Fruit fly (Drosophila melanogaster) whole organism, embryonic: ENCODE results near the gene obst-B.
A peak's percentile ranks its signal among the peaks of the same experiment; 100 is the strongest.

Experiments used
- Abd-B ChIP-seq: fragments of 200-800 bp; sonication (Bioruptor generic); optimal IDR thresholded peaks from 2 replicates; lab custom pipeline; 2018; ENCODE audit warnings: missing biosample characterization, mild to moderate bottlenecking, missing genetic modification characterization, moderate library complexity
- Bgb ChIP-seq: fragments of 200-800 bp; sonication (Bioruptor generic); IDR thresholded peaks from 2 replicates; pipeline ENCODE4 v1.3.6; 2022; ENCODE audit warnings: missing biosample characterization, missing genetic modification characterization; ENCODE audit not compliant: partially characterized antibody
- C15 ChIP-seq: fragments of 200-800 bp; sonication (Bioruptor generic); IDR thresholded peaks from 3 replicates; pipeline ENCODE4 v1.3.6; 2022; ENCODE audit warnings: missing biosample characterization, missing genetic modification characterization
- CG11695 ChIP-seq: fragments of 200-800 bp; sonication (Bioruptor generic); IDR thresholded peaks from 3 replicates; pipeline ENCODE4 v1.3.6; 2022; ENCODE audit warnings: missing biosample characterization, missing genetic modification characterization
- CG12391 ChIP-seq: fragments of 200-800 bp; sonication (Bioruptor generic); optimal IDR thresholded peaks from 3 replicates; lab custom pipeline; 2018; ENCODE audit warnings: missing biosample characterization, mild to moderate bottlenecking, missing genetic modification characterization, moderate library complexity
- CG12744 ChIP-seq: fragments of 200-800 bp; sonication (Bioruptor generic); optimal IDR thresholded peaks from 2 replicates; lab custom pipeline; 2016; ENCODE audit warnings: missing biosample characterization, missing genetic modification characterization
- CG15514 ChIP-seq: fragments of 200-800 bp; sonication (Bioruptor generic); optimal IDR thresholded peaks from 3 replicates; lab custom pipeline; 2017; ENCODE audit warnings: missing biosample characterization, missing genetic modification characterization, mild to moderate bottlenecking, moderate library complexity, missing genetic modification reagents
- CG17829 ChIP-seq: fragments of 200-800 bp; optimal IDR thresholded peaks from 2 replicates; lab custom pipeline; 2019; ENCODE audit warnings: missing biosample characterization, mild to moderate bottlenecking, missing genetic modification characterization, moderate library complexity
- CG17912 ChIP-seq: fragments of 200-800 bp; sonication (Bioruptor generic); optimal IDR thresholded peaks from 2 replicates; lab custom pipeline; 2018; ENCODE audit warnings: missing biosample characterization, mild to moderate bottlenecking, missing genetic modification characterization
- CG18262 ChIP-seq: fragments of 200-800 bp; optimal IDR thresholded peaks from 3 replicates; lab custom pipeline; 2019; ENCODE audit warnings: missing biosample characterization, mild to moderate bottlenecking, missing genetic modification characterization, moderate library complexity
- CG30020 ChIP-seq: fragments of 200-800 bp; optimal IDR thresholded peaks from 2 replicates; lab custom pipeline; 2019; ENCODE audit warnings: missing biosample characterization, mild to moderate bottlenecking, missing genetic modification characterization, moderate library complexity
- CG3995 ChIP-seq: fragments of 200-800 bp; sonication (Bioruptor generic); optimal IDR thresholded peaks from 3 replicates; lab custom pipeline; 2016; ENCODE audit warnings: missing biosample characterization, missing genetic modification characterization
- CG4617 ChIP-seq: fragments of 200-800 bp; sonication (Bioruptor generic); optimal IDR thresholded peaks from 3 replicates; lab custom pipeline; 2016; ENCODE audit warnings: missing biosample characterization, missing genetic modification characterization, borderline replicate concordance
- CG6791 ChIP-seq: fragments of 200-800 bp; sonication (Bioruptor generic); IDR thresholded peaks from 3 replicates; pipeline ENCODE4 v1.3.6; 2022; ENCODE audit warnings: missing biosample characterization, missing genetic modification characterization; ENCODE audit not compliant: partially characterized antibody
- CG8290 ChIP-seq, 3 experiments: fragments of 200-800 bp; sonication (Bioruptor generic); optimal IDR thresholded peaks; 2 replicates each; lab custom pipeline; 2016 to 2019; ENCODE audit warnings: missing biosample characterization in 3 of 3, missing genetic modification characterization in 3 of 3, mild to moderate bottlenecking in 2 of 3, moderate library complexity in 1 of 3
- CG8924 ChIP-seq: fragments of 200-800 bp; optimal IDR thresholded peaks from 3 replicates; lab custom pipeline; 2019; ENCODE audit warnings: missing biosample characterization, mild to moderate bottlenecking, missing genetic modification characterization, moderate library complexity
- CG9437 ChIP-seq: fragments of 200-800 bp; sonication (Bioruptor generic); optimal IDR thresholded peaks from 2 replicates; lab custom pipeline; 2018; ENCODE audit warnings: missing biosample characterization, mild to moderate bottlenecking, missing genetic modification characterization
- CG9609 ChIP-seq: fragments of 200-800 bp; sonication (Bioruptor generic); optimal IDR thresholded peaks from 3 replicates; lab custom pipeline; 2016; ENCODE audit warnings: missing biosample characterization, missing genetic modification characterization
- CG9797 ChIP-seq: fragments of 200-800 bp; sonication (Bioruptor generic); optimal IDR thresholded peaks from 3 replicates; lab custom pipeline; 2018; ENCODE audit warnings: missing biosample characterization, mild to moderate bottlenecking, missing genetic modification characterization
- CTCF ChIP-seq: fragments of 200-800 bp; sonication (Bioruptor generic); optimal IDR thresholded peaks from 2 replicates; lab custom pipeline; 2017; ENCODE audit warnings: missing biosample characterization, mild to moderate bottlenecking, missing genetic modification characterization, moderate library complexity
- Dll ChIP-seq: fragments of 200-800 bp; sonication (Bioruptor generic); IDR thresholded peaks from 4 replicates; pipeline ENCODE4 v1.3.6; 2022; ENCODE audit warnings: missing biosample characterization, missing genetic modification characterization; ENCODE audit not compliant: partially characterized antibody
- Doc3 ChIP-seq: fragments of 200-800 bp; sonication (Bioruptor generic); IDR thresholded peaks from 3 replicates; pipeline ENCODE4 v1.3.6; 2022; ENCODE audit warnings: missing biosample characterization, missing genetic modification characterization; ENCODE audit not compliant: partially characterized antibody
- E2f2 ChIP-seq: fragments of 200-800 bp; sonication (Bioruptor generic); IDR thresholded peaks from 2 replicates; pipeline ENCODE4 v1.3.6; 2022; ENCODE audit warnings: missing biosample characterization, missing genetic modification characterization
- HLH54F ChIP-seq: fragments of 200-800 bp; sonication (Bioruptor generic); optimal IDR thresholded peaks from 3 replicates; lab custom pipeline; 2016; ENCODE audit warnings: missing biosample characterization, missing genetic modification characterization
- MESR4 ChIP-seq: fragments of 200-800 bp; sonication (Bioruptor generic); optimal IDR thresholded peaks from 2 replicates; lab custom pipeline; 2018; ENCODE audit warnings: missing biosample characterization, mild to moderate bottlenecking, missing genetic modification characterization, moderate library complexity
- Poxn ChIP-seq: fragments of 200-800 bp; sonication (Bioruptor generic); IDR thresholded peaks from 2 replicates; pipeline ENCODE4 v1.3.6; 2022; ENCODE audit warnings: missing biosample characterization, missing genetic modification characterization
- Sin3A ChIP-seq: fragments of >200 bp; optimal IDR thresholded peaks from 2 replicates; lab custom pipeline; 2018
- Sry-δ ChIP-seq: fragments of 200-800 bp; sonication (Bioruptor generic); optimal IDR thresholded peaks from 2 replicates; lab custom pipeline; 2016; ENCODE audit warnings: missing biosample characterization, missing genetic modification characterization
- bsh ChIP-seq, 2 experiments: fragments of 200-800 bp; sonication (Bioruptor generic); optimal IDR thresholded peaks; 2 replicates each; lab custom pipeline; 2017 to 2018; ENCODE audit warnings: mild to moderate bottlenecking in 2 of 2, missing biosample characterization in 2 of 2, missing genetic modification characterization in 2 of 2, moderate library complexity in 1 of 2
- caup ChIP-seq: fragments of 200-800 bp; sonication (Bioruptor generic); optimal IDR thresholded peaks from 3 replicates; lab custom pipeline; 2017; ENCODE audit warnings: missing biosample characterization, mild to moderate bottlenecking, missing genetic modification characterization, moderate library complexity; ENCODE audit not compliant: severe bottlenecking
- chinmo ChIP-seq: fragments of 200-800 bp; sonication (Bioruptor generic); IDR thresholded peaks from 4 replicates; pipeline ENCODE4 v1.3.6; 2022; ENCODE audit warnings: missing biosample characterization, missing genetic modification characterization; ENCODE audit not compliant: partially characterized antibody
- dmrt11E ChIP-seq: fragments of 200-800 bp; sonication (Bioruptor generic); optimal IDR thresholded peaks from 3 replicates; lab custom pipeline; 2018; ENCODE audit warnings: missing biosample characterization, mild to moderate bottlenecking, missing genetic modification characterization, moderate library complexity
- en ChIP-seq: fragments of 200-800 bp; sonication (Bioruptor generic); optimal IDR thresholded peaks from 2 replicates; lab custom pipeline; 2016; ENCODE audit warnings: missing biosample characterization, missing genetic modification characterization
- eyg ChIP-seq: fragments of 200-800 bp; sonication (Bioruptor generic); optimal IDR thresholded peaks from 3 replicates; lab custom pipeline; 2016; ENCODE audit warnings: missing biosample characterization, missing genetic modification characterization
- fru ChIP-seq: fragments of >200 bp; optimal IDR thresholded peaks from 2 replicates; lab custom pipeline; 2017
- ind ChIP-seq: fragments of 200-800 bp; sonication (Bioruptor generic); optimal IDR thresholded peaks from 3 replicates; lab custom pipeline; 2016; ENCODE audit warnings: missing biosample characterization, missing genetic modification characterization
- inv ChIP-seq: fragments of 200-800 bp; sonication (Bioruptor generic); IDR thresholded peaks from 2 replicates; pipeline ENCODE4 v1.3.6; 2022; ENCODE audit warnings: missing biosample characterization, missing genetic modification characterization; ENCODE audit not compliant: partially characterized antibody
- kah ChIP-seq: fragments of 200-800 bp; sonication (Bioruptor generic); optimal IDR thresholded peaks from 2 replicates; lab custom pipeline; 2018; ENCODE audit warnings: missing biosample characterization, mild to moderate bottlenecking, missing genetic modification characterization
- knrl ChIP-seq: fragments of 200-800 bp; sonication (Bioruptor generic); IDR thresholded peaks from 3 replicates; pipeline ENCODE4 v1.3.6; 2022; ENCODE audit warnings: missing biosample characterization, missing genetic modification characterization; ENCODE audit not compliant: partially characterized antibody
- nerfin-1 ChIP-seq: fragments of 200-800 bp; sonication (Bioruptor generic); optimal IDR thresholded peaks from 3 replicates; lab custom pipeline; 2019; ENCODE audit warnings: missing biosample characterization, mild to moderate bottlenecking, missing genetic modification characterization, moderate library complexity
- onecut ChIP-seq: fragments of 200-800 bp; sonication (Bioruptor generic); IDR thresholded peaks from 2 replicates; pipeline ENCODE4 v1.3.6; 2022; ENCODE audit warnings: missing biosample characterization, missing genetic modification characterization
- prd ChIP-seq, 3 experiments: fragments of >200 bp in 2 of 3; fragments of 200-800 bp in 1 of 3; sonication (Bioruptor generic) in 1 of 3; optimal IDR thresholded peaks in 2 of 3; IDR thresholded peaks in 1 of 3; 2 replicates in 2 of 3; 3 replicates in 1 of 3; pipeline versions ENCODE4 v1.3.6 to Lab custom; 2017 to 2022; ENCODE audit warnings: missing biosample characterization in 1 of 3, missing genetic modification characterization in 1 of 3
- pzg ChIP-seq: fragments of 200-800 bp; sonication (Bioruptor generic); optimal IDR thresholded peaks from 3 replicates; lab custom pipeline; 2018; ENCODE audit warnings: missing biosample characterization, mild to moderate bottlenecking, missing genetic modification characterization, moderate library complexity
- row ChIP-seq: fragments of 200-800 bp; sonication (Bioruptor generic); IDR thresholded peaks from 3 replicates; pipeline ENCODE4 v1.3.6; 2022; ENCODE audit warnings: missing biosample characterization, missing genetic modification characterization
- sna ChIP-seq: fragments of 200-800 bp; sonication (Bioruptor generic); IDR thresholded peaks from 2 replicates; pipeline ENCODE4 v1.3.6; 2022; ENCODE audit warnings: missing biosample characterization, missing genetic modification characterization; ENCODE audit not compliant: partially characterized antibody
- stwl ChIP-seq: fragments of 200-800 bp; sonication (Bioruptor generic); optimal IDR thresholded peaks from 3 replicates; lab custom pipeline; 2018; ENCODE audit warnings: missing biosample characterization, mild to moderate bottlenecking, missing genetic modification characterization, moderate library complexity
- unc-4 ChIP-seq: fragments of 200-800 bp; sonication (Bioruptor generic); IDR thresholded peaks from 2 replicates; pipeline ENCODE4 v1.3.6; 2022; ENCODE audit warnings: missing biosample characterization, missing genetic modification characterization; ENCODE audit not compliant: partially characterized antibody
- wek ChIP-seq: fragments of 200-800 bp; sonication (Bioruptor generic); optimal IDR thresholded peaks from 3 replicates; lab custom pipeline; 2018; ENCODE audit warnings: missing biosample characterization, mild to moderate bottlenecking, missing genetic modification characterization, moderate library complexity
- zen2 ChIP-seq: fragments of 200-800 bp; sonication (Bioruptor generic); IDR thresholded peaks from 3 replicates; pipeline ENCODE4 v1.3.6; 2022; ENCODE audit warnings: missing biosample characterization, missing genetic modification characterization; ENCODE audit not compliant: partially characterized antibody

The obst-B gene

dm6 chr2L:10009293-10009695, 23.2 kb upstream of the obst-B start, which contains the start of gene Trp1 (continued):
- TF ChIP-seq row (GFP tag; lab: Robert Waterston, UW) (peak; percentile 69), knrl (GFP tag; lab: Robert Waterston, UW) (peak; percentile 97), kah (GFP tag; lab: Kevin White, UChicago) (no peak), E2f2 (GFP tag; lab: Robert Waterston, UW) (peak; percentile 18), inv (GFP tag; lab: Robert Waterston, UW) (peak; percentile 95), nerfin-1 (tag; lab: Kevin White, UChicago) (peak; percentile 55), zen2 (peak; percentile 90; the same call in 2 of the 3 replicates), CG18262 (no peak), Doc3 (GFP tag; lab: Robert Waterston, UW) (peak; percentile 93), fru (lab: Kevin White, UChicago) (no peak), MESR4 (GFP tag; lab: Kevin White, UChicago) (peak; percentile 63), CG9797 (GFP tag; lab: Kevin White, UChicago) (peak; percentile 15), eyg (GFP tag; lab: Kevin White, UChicago) (no peak), CG3995 (GFP tag; lab: Kevin White, UChicago) (peak; percentile 12), Poxn (no peak), stwl (tag; lab: Kevin White, UChicago) (peak; percentile 63), CG6791 (GFP tag; lab: Robert Waterston, UW) (peak; percentile 97), dmrt11E (tag; lab: Kevin White, UChicago) (no peak), Sry-δ (GFP tag; lab: Kevin White, UChicago) (peak; percentile 91), en (GFP tag; lab: Kevin White, UChicago) (no peak), chinmo (GFP tag; lab: Robert Waterston, UW) (peak; percentile 80; the same call in 3 of the 4 replicates), bsh (GFP tag; optimal IDR thresholded peaks at IDR 0.05; lab: Kevin White, UChicago) (peak in 1 of 2 experiments; percentile 21), sna (GFP tag; lab: Robert Waterston, UW) (peak; percentile 89), CG8924 (tag; lab: Kevin White, UChicago) (peak; percentile 27), caup (GFP tag; lab: Kevin White, UChicago) (no peak), pzg (peak; percentile 73), CG15514 (GFP tag; lab: Kevin White, UChicago) (peak; percentile 99), CG17829 (peak; percentile 25), CG11695 (GFP tag; lab: Robert Waterston, UW) (no peak), prd (optimal IDR thresholded peaks at IDR 0.05; lab: Kevin White, UChicago) (no peak), prd (GFP tag; IDR thresholded peaks at IDR 0.05; lab: Robert Waterston, UW) (no peak), CG4617 (GFP tag; lab: Kevin White, UChicago) (peak; percentile 82), CG9437 (GFP tag; lab: Kevin White, UChicago) (peak; percentile 28), onecut (peak; percentile 19; the same call in 1 of the 2 replicates), CG12744 (no peak), HLH54F (GFP tag; lab: Kevin White, UChicago) (no peak), ind (GFP tag; lab: Kevin White, UChicago) (no peak), Bgb (GFP tag; lab: Robert Waterston, UW) (peak; percentile 98), CTCF (GFP tag; lab: Kevin White, UChicago) (no peak), CG12391 (tag; lab: Kevin White, UChicago) (peak; percentile 21), Dll (GFP tag; lab: Robert Waterston, UW) (peak; percentile 92), C15 (GFP tag; lab: Robert Waterston, UW) (no peak), wek (GFP tag; lab: Kevin White, UChicago) (no peak), CG30020 (tag; lab: Kevin White, UChicago) (peak; percentile 63), CG8290 (GFP tag; optimal IDR thresholded peaks at IDR 0.05; lab: Kevin White, UChicago) (no peak), CG8290 (tag; optimal IDR thresholded peaks at IDR 0.05; lab: Kevin White, UChicago) (peak in 1 of 2 experiments; percentile 33), Abd-B (GFP tag; lab: Kevin White, UChicago) (peak; percentile 45), CG17912 (GFP tag; lab: Kevin White, UChicago) (no peak), Sin3A (peak; percentile 5), CG9609 (GFP tag; lab: Kevin White, UChicago) (no peak), unc-4 (GFP tag; lab: Robert Waterston, UW) (peak; percentile 94)
